Worm (Caenorhabditis elegans): ENCODE measurements around the gene T19D12.1.
A peak's percentile ranks its signal among the peaks of the same experiment; 100 is the strongest.

DNA sequence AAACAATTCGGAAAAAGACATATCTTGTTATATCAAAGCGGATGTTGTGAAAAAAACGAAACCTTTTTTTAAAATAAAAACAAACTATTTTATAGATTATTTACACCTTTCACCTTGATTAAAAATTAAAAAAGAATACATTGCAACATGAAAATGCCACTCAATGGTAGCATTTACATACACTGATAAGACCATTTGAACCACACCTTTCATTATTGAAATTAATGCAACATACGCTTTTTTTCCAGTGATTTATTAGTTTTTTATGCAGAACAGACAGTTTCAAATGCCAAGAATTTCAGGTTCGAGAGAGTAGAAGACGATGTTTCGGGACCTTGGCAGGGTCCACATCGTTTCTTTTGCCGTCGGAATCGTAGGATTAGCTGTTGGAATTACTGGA, at the start of gene T19D12.1:
- no peak for TF ChIP-seq fkh-10 (GFP tag; optimal IDR thresholded peaks at IDR 0.05)
- no peak for TF ChIP-seq T20F7.1 (GFP tag; optimal IDR thresholded peaks at IDR 0.05)
- TF ChIP-seq egl-27 (tag; optimal IDR thresholded peaks at IDR 0.05) = no peak
- peak; percentile 25 for TF ChIP-seq pqm-1 (tag; optimal IDR thresholded peaks at IDR 0.05)
- no peak for TF ChIP-seq mep-1 (tag; optimal IDR thresholded peaks at IDR 0.05)
- TF ChIP-seq unc-62 (GFP tag; optimal IDR thresholded peaks at IDR 0.05 in 1 of 2) = peak in 1 of 2 experiments; percentile 0
- TF ChIP-seq unc-62 (tag; optimal IDR thresholded peaks at IDR 0.05) = no peak
- TF ChIP-seq php-3 (GFP tag; IDR thresholded peaks at IDR 0.05) = no peak
